Fruit fly (Drosophila melanogaster): Measurements from ENCODE around the gene CG14629.

Gene CG14629

dm6 chrX:1026511-1026910 lies 24.8 kb upstream of the CG14629 start, which contains the start of the genes CG32814, CG11638 and CG3021 (continued):
- TF ChIP-seq CG13775 (GFP tag; optimal IDR thresholded peaks at IDR 0.05): peak; percentile 17
- TF ChIP-seq CG10979 (tag; optimal IDR thresholded peaks at IDR 0.05): peak; percentile 36
- no peak for TF ChIP-seq CG4424 (GFP tag; optimal IDR thresholded peaks at IDR 0.05)
- TF ChIP-seq exex (tag; optimal IDR thresholded peaks at IDR 0.05): no peak
- no peak for TF ChIP-seq inv (GFP tag; IDR thresholded peaks at IDR 0.05; ENCODE audit: partially characterized antibody)
- TF ChIP-seq Lhr (GFP tag; optimal IDR thresholded peaks at IDR 0.05): peak; percentile 11
- no peak for TF ChIP-seq CG6683 (GFP tag; optimal IDR thresholded peaks at IDR 0.05)
- 0 out of 4 replicates have a peak, but pooled peaks have one; percentile 6 for TF ChIP-seq chinmo (GFP tag; IDR thresholded peaks at IDR 0.05; ENCODE audit: partially characterized antibody)
- TF ChIP-seq slbo (GFP tag; IDR thresholded peaks at IDR 0.05): no peak
- peak; percentile 79 for TF ChIP-seq ci (GFP tag; IDR thresholded peaks at IDR 0.05)
- TF ChIP-seq Rfx (GFP tag; IDR thresholded peaks at IDR 0.05): 0 out of 2 replicates have a peak, but pooled peaks have one; percentile 15
- no peak for TF ChIP-seq CG3847 (GFP tag; IDR thresholded peaks at IDR 0.05)
- TF ChIP-seq CG8388 (GFP tag; optimal IDR thresholded peaks at IDR 0.05): peak; percentile 26
- no peak for TF ChIP-seq pros (GFP tag; optimal IDR thresholded peaks at IDR 0.05)
- TF ChIP-seq CG14667 (GFP tag; IDR thresholded peaks at IDR 0.05): no peak
- TF ChIP-seq gce (GFP tag; IDR thresholded peaks at IDR 0.05): no peak
- TF ChIP-seq Scr (GFP tag; IDR thresholded peaks at IDR 0.05; ENCODE audit: partially characterized antibody): peak; percentile 54; the same call in 1 of the 2 replicates
- TF ChIP-seq sqz (GFP tag; optimal IDR thresholded peaks at IDR 0.05): peak; percentile 37
- no peak for TF ChIP-seq ap (GFP tag; IDR thresholded peaks at IDR 0.05)
- TF ChIP-seq emc (GFP tag; optimal IDR thresholded peaks at IDR 0.05): no peak
- peak; percentile 12 for TF ChIP-seq NfI (GFP tag; optimal IDR thresholded peaks at IDR 0.05)
- TF ChIP-seq BtbVII (GFP tag; optimal IDR thresholded peaks at IDR 0.05): no peak
- TF ChIP-seq Dll (GFP tag; IDR thresholded peaks at IDR 0.05; ENCODE audit: partially characterized antibody): 0 out of 4 replicates have a peak, but pooled peaks have one; percentile 40
- no peak for TF ChIP-seq CG9876 (GFP tag; optimal IDR thresholded peaks at IDR 0.05)
- TF ChIP-seq unpg (GFP tag; optimal IDR thresholded peaks at IDR 0.05): peak; percentile 14
- TF ChIP-seq CG12659 (GFP tag; optimal IDR thresholded peaks at IDR 0.05): peak; percentile 73
- peak; percentile 0 for TF ChIP-seq CG18599 (GFP tag; optimal IDR thresholded peaks at IDR 0.05)
- TF ChIP-seq hb (GFP tag; IDR thresholded peaks at IDR 0.05; ENCODE audit: partially characterized antibody): no peak
- TF ChIP-seq hkb (optimal IDR thresholded peaks at IDR 0.05): no peak
- peak; percentile 38; the same call in 1 of the 2 replicates for TF ChIP-seq hkb (GFP tag; IDR thresholded peaks at IDR 0.05)
- no peak for TF ChIP-seq CG16815 (GFP tag; optimal IDR thresholded peaks at IDR 0.05)
- peak; percentile 34 for TF ChIP-seq nmo (GFP tag; optimal IDR thresholded peaks at IDR 0.05)
- peak; percentile 59 for TF ChIP-seq E2f2 (GFP tag; IDR thresholded peaks at IDR 0.05)
- peak; percentile 22 for TF ChIP-seq ATbp (GFP tag; optimal IDR thresholded peaks at IDR 0.05)
- no peak for TF ChIP-seq CG31224 (GFP tag; IDR thresholded peaks at IDR 0.05)
- peak; percentile 59 for TF ChIP-seq Opbp (GFP tag; IDR thresholded peaks at IDR 0.05; ENCODE audit: partially characterized antibody)
- TF ChIP-seq CG6854 (GFP tag; optimal IDR thresholded peaks at IDR 0.05): peak; percentile 22
- peak in 1 of 2 experiments; percentile 73 for TF ChIP-seq crp (GFP tag; optimal IDR thresholded peaks at IDR 0.05)
- no peak for TF ChIP-seq Poxn (GFP tag; IDR thresholded peaks at IDR 0.05)
- no peak for TF ChIP-seq mld (GFP tag; IDR thresholded peaks at IDR 0.05; ENCODE audit: partially characterized antibody)
- TF ChIP-seq Atf-2 (GFP tag; optimal IDR thresholded peaks at IDR 0.05): no peak
- peak; percentile 86 for TF ChIP-seq Jarid2 (GFP tag; optimal IDR thresholded peaks at IDR 0.05)
- TF ChIP-seq chif (GFP tag; optimal IDR thresholded peaks at IDR 0.05): no peak
- TF ChIP-seq Adf1 (GFP tag; IDR thresholded peaks at IDR 0.05): peak; percentile 30; the same call in 1 of the 2 replicates
- no peak for TF ChIP-seq ham (GFP tag; IDR thresholded peaks at IDR 0.05)
- no peak for TF ChIP-seq Sox100B (GFP tag; optimal IDR thresholded peaks at IDR 0.05)
- peak; percentile 9 for TF ChIP-seq mirr (GFP tag; optimal IDR thresholded peaks at IDR 0.05)
- 0 out of 2 replicates have a peak, but pooled peaks have one; percentile 16 for TF ChIP-seq Dref (GFP tag; IDR thresholded peaks at IDR 0.05)
- no peak for TF ChIP-seq sug (tag; optimal IDR thresholded peaks at IDR 0.05)
- no peak for TF ChIP-seq Drgx (GFP tag; IDR thresholded peaks at IDR 0.05)

Measured in whole organism, embryonic.